Worm (Caenorhabditis elegans) whole organism, late embryonic: ENCODE data around the gene rps-11.

Experiments
- C08G9.2 ChIP-seq: sonication (generic microtip); optimal IDR thresholded peaks from 2 replicates; lab custom pipeline; 2016; ENCODE audit warnings: mild to moderate bottlenecking, missing genetic modification characterization, moderate library complexity, missing compliant biosample characterization
- C38D4.7 ChIP-seq: fragments of 200-800 bp; sonication (Bioruptor generic); optimal IDR thresholded peaks from 2 replicates; lab custom pipeline; 2018; ENCODE audit warnings: mild to moderate bottlenecking, missing genetic modification characterization, moderate library complexity, missing compliant biosample characterization
- F13H6.1 ChIP-seq: sonication (generic microtip); optimal IDR thresholded peaks from 2 replicates; lab custom pipeline; 2016; ENCODE audit warnings: missing genetic modification characterization, missing compliant biosample characterization
- K02D7.2 ChIP-seq: sonication (generic microtip); optimal IDR thresholded peaks from 2 replicates; lab custom pipeline; 2017; ENCODE audit warnings: mild to moderate bottlenecking, missing genetic modification characterization, missing compliant biosample characterization
- K09A11.1 ChIP-seq: sonication (generic microtip); optimal IDR thresholded peaks from 2 replicates; lab custom pipeline; 2017; ENCODE audit warnings: antibody characterized with exemption, mild to moderate bottlenecking, missing genetic modification characterization, missing compliant biosample characterization; ENCODE audit not compliant: insufficient read depth
- T23F11.4 ChIP-seq: fragments of 200-800 bp; sonication (Bioruptor generic); optimal IDR thresholded peaks from 2 replicates; lab custom pipeline; 2018; ENCODE audit warnings: mild to moderate bottlenecking, missing genetic modification characterization, missing compliant biosample characterization
- Y22D7AL.16 ChIP-seq: sonication (generic microtip); optimal IDR thresholded peaks from 2 replicates; lab custom pipeline; 2016; ENCODE audit warnings: missing genetic modification characterization, missing compliant biosample characterization
- ama-1 ChIP-seq: fragments of 150-350 bp; optimal IDR thresholded peaks from 2 replicates; lab custom pipeline; 2014
- ceh-14 ChIP-seq: sonication (generic microtip); optimal IDR thresholded peaks from 2 replicates; lab custom pipeline; 2016; ENCODE audit warnings: missing genotype, missing genetic modification characterization, missing compliant biosample characterization
- ceh-18 ChIP-seq: sonication (generic microtip); optimal IDR thresholded peaks from 2 replicates; lab custom pipeline; 2016; ENCODE audit warnings: missing genetic modification characterization, missing compliant biosample characterization
- ceh-19 ChIP-seq: fragments of 200-800 bp; sonication (Bioruptor generic); optimal IDR thresholded peaks from 2 replicates; lab custom pipeline; 2018; ENCODE audit warnings: mild to moderate bottlenecking, missing genetic modification characterization, missing compliant biosample characterization
- ceh-2 ChIP-seq: sonication (generic microtip); optimal IDR thresholded peaks from 2 replicates; lab custom pipeline; 2016; ENCODE audit warnings: missing genotype, missing genetic modification characterization, missing compliant biosample characterization
- ceh-22 ChIP-seq: sonication (generic microtip); optimal IDR thresholded peaks from 2 replicates; lab custom pipeline; 2017; ENCODE audit warnings: missing biosample characterization, missing genetic modification characterization
- ceh-24 ChIP-seq: sonication (generic microtip); optimal IDR thresholded peaks from 2 replicates; lab custom pipeline; 2016; ENCODE audit warnings: mild to moderate bottlenecking, missing genetic modification characterization, missing compliant biosample characterization
- ceh-30 ChIP-seq: fragments of 150-350 bp; optimal IDR thresholded peaks from 2 replicates; lab custom pipeline; 2014; ENCODE audit warnings: missing biosample characterization, missing genetic modification characterization
- ceh-31 ChIP-seq: sonication (generic microtip); optimal IDR thresholded peaks from 2 replicates; lab custom pipeline; 2016; ENCODE audit warnings: missing genetic modification characterization, missing compliant biosample characterization
- ceh-45 ChIP-seq: fragments of 200-800 bp; sonication (Bioruptor generic); IDR thresholded peaks from 2 replicates; pipeline ENCODE4 v1.3.6; 2022; ENCODE audit warnings: missing genetic modification reagents, missing genetic modification characterization, missing compliant biosample characterization
- ceh-6 ChIP-seq: fragments of 200-800 bp; sonication (Bioruptor generic); optimal IDR thresholded peaks from 2 replicates; lab custom pipeline; 2018; ENCODE audit warnings: mild to moderate bottlenecking, missing genetic modification characterization, missing compliant biosample characterization
- ceh-9 ChIP-seq: sonication (generic microtip); optimal IDR thresholded peaks from 2 replicates; lab custom pipeline; 2016; ENCODE audit warnings: mild to moderate bottlenecking, missing genetic modification characterization, inconsistent platforms, missing compliant biosample characterization
- dmd-4 ChIP-seq: sonication (generic microtip); optimal IDR thresholded peaks from 2 replicates; lab custom pipeline; 2016; ENCODE audit warnings: borderline replicate concordance, missing genetic modification characterization, missing compliant biosample characterization
- elt-4 ChIP-seq: sonication (generic microtip); optimal IDR thresholded peaks from 2 replicates; lab custom pipeline; 2016; ENCODE audit warnings: missing genetic modification characterization, missing compliant biosample characterization
- ets-4 ChIP-seq: sonication (generic microtip); optimal IDR thresholded peaks from 2 replicates; lab custom pipeline; 2016; ENCODE audit warnings: missing genetic modification characterization, missing compliant biosample characterization
- fax-1 ChIP-seq: sonication (generic microtip); optimal IDR thresholded peaks from 2 replicates; lab custom pipeline; 2016; ENCODE audit warnings: missing genotype, missing genetic modification characterization, missing compliant biosample characterization
- fkh-10 ChIP-seq: fragments of 150-350 bp; optimal IDR thresholded peaks from 2 replicates; lab custom pipeline; 2014; ENCODE audit warnings: missing biosample characterization, missing genetic modification reagents, missing genetic modification characterization
- fkh-6 ChIP-seq: sonication (generic microtip); optimal IDR thresholded peaks from 2 replicates; lab custom pipeline; 2016; ENCODE audit warnings: missing genetic modification characterization, missing compliant biosample characterization
- gmeb-2 ChIP-seq: sonication (generic microtip); optimal IDR thresholded peaks from 2 replicates; lab custom pipeline; 2016; ENCODE audit warnings: missing genetic modification characterization, inconsistent platforms, missing compliant biosample characterization
- hlh-13 ChIP-seq: fragments of 200-800 bp; sonication (Bioruptor generic); optimal IDR thresholded peaks from 2 replicates; lab custom pipeline; 2018; ENCODE audit warnings: mild to moderate bottlenecking, missing genetic modification characterization, missing compliant biosample characterization
- hlh-6 ChIP-seq: sonication (generic microtip); optimal IDR thresholded peaks from 2 replicates; lab custom pipeline; 2016; ENCODE audit warnings: missing genotype, missing genetic modification characterization, missing compliant biosample characterization
- lim-6 ChIP-seq: sonication (generic microtip); optimal IDR thresholded peaks from 2 replicates; lab custom pipeline; 2016; ENCODE audit warnings: missing genetic modification characterization, missing compliant biosample characterization
- lin-11 ChIP-seq: fragments of 200-800 bp; sonication (Bioruptor generic); optimal IDR thresholded peaks from 2 replicates; lab custom pipeline; 2018; ENCODE audit warnings: mild to moderate bottlenecking, missing genetic modification characterization, missing compliant biosample characterization
- madf-2 ChIP-seq: sonication (generic microtip); optimal IDR thresholded peaks from 2 replicates; lab custom pipeline; 2017; ENCODE audit warnings: missing genetic modification characterization, missing compliant biosample characterization
- mec-3 ChIP-seq: sonication (generic microtip); optimal IDR thresholded peaks from 2 replicates; lab custom pipeline; 2016; ENCODE audit warnings: borderline replicate concordance, missing genetic modification characterization, missing compliant biosample characterization
- nfya-1 ChIP-seq: sonication (generic microtip); optimal IDR thresholded peaks from 2 replicates; lab custom pipeline; 2017; ENCODE audit warnings: missing genetic modification characterization, mild to moderate bottlenecking, missing compliant biosample characterization, antibody characterized with exemption, moderate library complexity
- nhr-11 ChIP-seq: fragments of 150-350 bp; optimal IDR thresholded peaks from 2 replicates; lab custom pipeline; 2014; ENCODE audit warnings: missing biosample characterization, missing genetic modification characterization
- nhr-232 ChIP-seq: sonication (generic microtip); optimal IDR thresholded peaks from 2 replicates; lab custom pipeline; 2016; ENCODE audit warnings: missing genetic modification characterization, missing compliant biosample characterization
- npax-4 ChIP-seq: sonication (generic microtip); optimal IDR thresholded peaks from 2 replicates; lab custom pipeline; 2016; ENCODE audit warnings: missing genetic modification characterization, missing compliant biosample characterization
- pha-2 ChIP-seq: sonication (generic microtip); optimal IDR thresholded peaks from 2 replicates; lab custom pipeline; 2017; ENCODE audit warnings: mild to moderate bottlenecking, missing genetic modification characterization, missing compliant biosample characterization
- pha-4 ChIP-seq: fragments of 150-350 bp; optimal IDR thresholded peaks from 2 replicates; lab custom pipeline; 2018; ENCODE audit warnings: missing biosample characterization, missing genetic modification reagents, missing genetic modification characterization
- rnt-1 ChIP-seq: sonication (generic microtip); optimal IDR thresholded peaks from 2 replicates; lab custom pipeline; 2016; ENCODE audit warnings: missing genetic modification characterization, missing compliant biosample characterization
- sdc-2 ChIP-seq: sonication (generic microtip); optimal IDR thresholded peaks from 2 replicates; lab custom pipeline; 2016; ENCODE audit warnings: missing genotype, missing genetic modification characterization, missing compliant biosample characterization
- sox-2 ChIP-seq: fragments of 200-800 bp; sonication (Bioruptor generic); IDR thresholded peaks from 2 replicates; pipeline ENCODE4 v1.3.6; 2022; ENCODE audit warnings: missing genetic modification reagents, missing genetic modification characterization, missing compliant biosample characterization
- sox-4 ChIP-seq: sonication (generic microtip); optimal IDR thresholded peaks from 2 replicates; lab custom pipeline; 2017; ENCODE audit warnings: mild to moderate bottlenecking, missing genetic modification characterization, inconsistent platforms, missing compliant biosample characterization
- syd-9 ChIP-seq: sonication (generic microtip); optimal IDR thresholded peaks from 2 replicates; lab custom pipeline; 2016; ENCODE audit warnings: mild to moderate bottlenecking, missing genetic modification characterization, moderate library complexity, missing compliant biosample characterization
- tbx-2 ChIP-seq: sonication (generic microtip); optimal IDR thresholded peaks from 2 replicates; lab custom pipeline; 2016; ENCODE audit warnings: missing genetic modification characterization, missing compliant biosample characterization
- ttx-3 ChIP-seq: sonication (generic microtip); optimal IDR thresholded peaks from 2 replicates; lab custom pipeline; 2016; ENCODE audit warnings: missing genetic modification reagents, missing genetic modification characterization, missing compliant biosample characterization
- unc-42 ChIP-seq: sonication (generic microtip); optimal IDR thresholded peaks from 2 replicates; lab custom pipeline; 2016; ENCODE audit warnings: missing genotype, missing genetic modification characterization, missing compliant biosample characterization
- unc-55 ChIP-seq: sonication (generic microtip); optimal IDR thresholded peaks from 2 replicates; lab custom pipeline; 2017; ENCODE audit warnings: missing biosample characterization, missing genetic modification reagents, missing genetic modification characterization
- unc-86 ChIP-seq: sonication (generic microtip); optimal IDR thresholded peaks from 2 replicates; lab custom pipeline; 2016; ENCODE audit warnings: missing genetic modification characterization, missing compliant biosample characterization
- zip-5 ChIP-seq: sonication (generic microtip); optimal IDR thresholded peaks from 2 replicates; lab custom pipeline; 2016; ENCODE audit warnings: missing genetic modification characterization, missing compliant biosample characterization

rps-11 gene

DNA sequence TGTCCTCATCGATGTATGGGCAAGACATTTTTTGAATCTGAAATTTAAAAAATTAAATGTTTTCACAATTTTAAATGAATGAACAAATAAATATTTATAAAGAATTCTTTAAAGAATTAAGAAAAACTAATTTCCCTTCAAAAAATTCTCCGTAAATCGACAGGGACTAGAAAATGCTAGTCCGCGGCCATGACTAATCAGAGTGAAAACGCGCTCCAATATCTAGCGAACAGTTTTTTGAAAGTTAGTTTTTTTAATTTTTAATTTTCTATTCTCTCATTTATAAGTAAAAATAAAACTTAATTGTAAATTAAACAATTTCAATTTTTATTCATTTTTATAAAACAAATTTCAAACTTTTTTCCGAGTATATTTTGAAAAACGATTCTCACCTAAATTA lies 9.6 kb upstream of the rps-11 start:
- TF ChIP-seq ceh-6 (GFP tag; lab: Kevin White, UChicago) = no peak
- no peak for TF ChIP-seq fax-1
- TF ChIP-seq pha-4 = no peak
- TF ChIP-seq fkh-10 (GFP tag; lab: Kevin White, UChicago) = no peak
- no peak for TF ChIP-seq nhr-11 (tag; lab: Kevin White, UChicago)
- TF ChIP-seq zip-5 (tag; lab: Kevin White, UChicago) = peak; percentile 66
- no peak for TF ChIP-seq npax-4
- no peak for TF ChIP-seq unc-55 (GFP tag; lab: Kevin White, UChicago)
- no peak for TF ChIP-seq C38D4.7 (GFP tag; lab: Kevin White, UChicago)
- peak; percentile 36 for TF ChIP-seq ceh-2 (tag; lab: Kevin White, UChicago)
- TF ChIP-seq ceh-31 (tag; lab: Kevin White, UChicago) = peak; percentile 12
- TF ChIP-seq C08G9.2 = peak; percentile 55
- TF ChIP-seq hlh-6 = no peak
- peak; percentile 44 for TF ChIP-seq ets-4 (tag; lab: Kevin White, UChicago)

DNA sequence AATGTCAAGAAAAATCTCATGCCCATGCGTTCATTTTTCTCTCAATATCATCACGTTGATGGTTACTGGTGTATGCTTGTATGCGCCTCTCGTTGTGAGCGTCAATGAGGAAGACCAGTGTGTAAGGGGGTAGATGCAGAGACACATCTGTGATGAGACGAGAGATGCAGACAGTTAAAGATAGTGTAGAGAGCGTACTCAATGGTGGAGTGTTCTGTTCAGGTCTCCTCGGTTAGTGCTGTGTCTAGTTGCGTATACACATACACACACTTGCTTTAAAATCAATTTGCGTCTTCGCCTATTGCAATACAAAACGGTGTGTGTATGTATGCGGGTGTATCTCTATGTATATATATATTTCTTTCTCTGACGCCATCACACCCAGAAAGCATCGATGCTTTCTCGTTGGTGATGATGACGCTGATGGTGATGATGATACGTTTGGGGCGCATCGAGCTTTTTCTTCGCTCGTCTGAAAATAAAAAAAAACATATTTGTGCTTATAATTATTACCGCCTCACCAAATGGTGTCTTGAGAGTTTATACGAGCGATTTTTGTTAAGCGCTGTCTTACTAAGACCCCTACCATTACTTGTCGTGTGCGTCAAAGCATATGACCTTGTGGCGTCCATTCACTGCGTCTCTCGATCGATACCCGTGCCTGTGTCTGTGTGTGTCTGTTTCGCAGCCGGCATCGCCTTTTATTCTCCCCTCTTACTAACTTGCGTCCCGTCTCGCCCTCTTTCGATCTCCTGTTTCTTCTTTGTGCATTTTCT lies 8.8 kb upstream of the rps-11 start, which contains the start of gene F40F11.3:
F40F11.3 (minus strand) TSS at position 589 of the 776 bp plus-strand sequence.
- TF ChIP-seq madf-2 (tag; lab: Kevin White, UChicago) (no peak), C38D4.7 (GFP tag; lab: Kevin White, UChicago) (no peak), rnt-1 (no peak), unc-86 (tag; lab: Kevin White, UChicago) (no peak), pha-2 (tag; lab: Kevin White, UChicago) (no peak), sox-2 (GFP tag; lab: Robert Waterston, UW) (no peak; the same call in 1 of the 2 replicates), hlh-13 (GFP tag; lab: Kevin White, UChicago) (no peak), ceh-30 (tag; lab: Kevin White, UChicago) (peak; percentile 37), F13H6.1 (tag; lab: Kevin White, UChicago) (peak; percentile 24), ceh-18 (tag; lab: Kevin White, UChicago) (peak; percentile 69), nfya-1 (tag; lab: Kevin White, UChicago) (peak; percentile 88), sdc-2 (tag; lab: Kevin White, UChicago) (no peak), fkh-6 (tag; lab: Kevin White, UChicago) (no peak), lim-6 (tag; lab: Kevin White, UChicago) (peak; percentile 30), ceh-22 (tag; lab: Kevin White, UChicago) (peak; percentile 86), C08G9.2 (no peak), ceh-6 (GFP tag; lab: Kevin White, UChicago) (peak; percentile 16), tbx-2 (tag; lab: Kevin White, UChicago) (peak; percentile 80), nhr-11 (tag; lab: Kevin White, UChicago) (no peak), sox-4 (tag; lab: Kevin White, UChicago) (no peak), fkh-10 (GFP tag; lab: Kevin White, UChicago) (peak; percentile 61), dmd-4 (tag; lab: Kevin White, UChicago) (no peak), K09A11.1 (tag; lab: Kevin White, UChicago) (peak; percentile 1), ceh-9 (tag; lab: Kevin White, UChicago) (no peak), Y22D7AL.16 (no peak), K02D7.2 (no peak), ceh-24 (tag; lab: Kevin White, UChicago) (no peak), syd-9 (tag; lab: Kevin White, UChicago) (no peak), ceh-31 (tag; lab: Kevin White, UChicago) (peak; percentile 58), gmeb-2 (tag; lab: Kevin White, UChicago) (no peak), nhr-232 (no peak), hlh-6 (no peak), pha-4 (no peak), ttx-3 (tag; lab: Kevin White, UChicago) (peak; percentile 23), T23F11.4 (GFP tag; lab: Kevin White, UChicago) (no peak), unc-42 (peak; percentile 91), ceh-19 (peak; percentile 41), mec-3 (tag; lab: Kevin White, UChicago) (no peak), ceh-45 (no peak), lin-11 (tag; lab: Kevin White, UChicago) (no peak), npax-4 (no peak), ceh-14 (peak; percentile 36), elt-4 (no peak), ama-1 (lab: Kevin White, UChicago) (no peak)
